Fruit fly (Drosophila melanogaster): ENCODE results near the gene CG6569.

Gene CG6569

DNA sequence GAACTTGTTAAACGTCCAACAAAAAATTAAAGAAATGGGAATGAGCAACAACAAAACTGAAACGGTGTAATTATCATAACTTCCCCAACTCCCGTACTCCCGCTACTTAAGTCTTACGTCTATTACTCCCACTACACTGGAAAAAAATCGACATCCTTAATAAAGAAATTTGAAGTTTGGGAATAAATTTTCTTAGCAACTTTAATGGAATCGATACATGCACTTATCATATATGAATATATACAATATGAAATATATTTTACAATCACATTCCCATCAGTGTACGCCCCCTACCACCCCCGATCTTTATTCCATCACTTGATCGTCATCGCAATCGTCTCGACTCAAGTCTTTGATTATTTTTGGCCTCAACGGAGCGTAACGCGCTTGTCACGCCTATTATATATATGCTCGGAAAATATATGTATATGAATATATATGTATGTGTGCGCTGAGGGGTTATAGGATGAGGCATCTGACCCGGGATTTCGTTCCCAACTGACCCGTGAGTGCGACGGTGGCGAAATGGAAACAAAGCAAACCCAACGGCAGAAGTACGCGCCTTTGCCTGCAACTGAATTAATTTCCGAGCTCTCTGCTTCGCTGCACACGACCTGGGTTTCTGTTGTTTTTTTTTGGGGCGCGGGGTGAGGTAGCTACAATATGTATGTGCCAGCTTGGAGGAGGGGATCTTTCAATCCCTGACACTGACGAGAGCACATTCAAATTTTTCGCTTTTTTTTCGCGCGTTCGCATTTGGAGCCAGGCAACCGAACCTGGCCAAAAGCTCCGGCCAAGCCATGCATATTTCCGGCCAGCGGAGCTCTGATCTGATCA, 33.3 kb downstream of the CG6569 start (continued):
- TF ChIP-seq pan (optimal IDR thresholded peaks at IDR 0.05) (no peak), CG32264 (GFP tag; optimal IDR thresholded peaks at IDR 0.05) (no peak), GATAd (GFP tag; optimal IDR thresholded peaks at IDR 0.05) (no peak), rgr (GFP tag; optimal IDR thresholded peaks at IDR 0.05) (no peak), HLH106 (tag; optimal IDR thresholded peaks at IDR 0.05) (no peak), dl (GFP tag; optimal IDR thresholded peaks at IDR 0.05; ENCODE audit: insufficient read depth in 1 of 2, partially characterized antibody in 2 of 2) (no peak), tai (GFP tag; optimal IDR thresholded peaks at IDR 0.05) (no peak), Hnf4 (GFP tag; optimal IDR thresholded peaks at IDR 0.05) (no peak), Dif (GFP tag; optimal IDR thresholded peaks at IDR 0.05; ENCODE audit: partially characterized antibody) (no peak)

DNA sequence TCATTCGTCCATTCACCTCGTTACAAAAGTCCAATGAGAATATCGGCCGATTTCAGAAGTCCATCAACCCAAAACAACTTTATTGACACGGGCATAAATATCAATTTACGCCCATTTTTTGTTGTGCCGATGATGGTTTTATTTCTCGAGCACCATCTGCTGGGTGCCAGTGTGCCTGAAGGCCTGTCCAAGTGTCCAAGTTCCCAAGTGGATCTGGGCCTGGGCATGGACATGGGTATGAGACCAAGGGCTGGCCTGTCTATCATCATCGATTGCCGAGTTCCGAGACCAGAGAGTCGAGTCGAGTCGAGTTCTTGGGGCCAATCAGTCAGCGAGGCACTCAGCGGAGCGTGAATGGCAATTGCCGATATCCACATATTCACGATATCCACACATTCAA, 35.5 kb downstream of the CG6569 start, which contains the start of gene Gr93a:
Gene Gr93a (plus strand): TSS at position 301 of the 400 bp plus-strand sequence.
- TF ChIP-seq lola (GFP tag; optimal IDR thresholded peaks at IDR 0.05) (no peak), sage (GFP tag; optimal IDR thresholded peaks at IDR 0.05) (no peak), N (GFP tag; optimal IDR thresholded peaks at IDR 0.05) (no peak), Hr83 (GFP tag; optimal IDR thresholded peaks at IDR 0.05; ENCODE audit: poor library complexity, severe bottlenecking) (no peak), dl (GFP tag; optimal IDR thresholded peaks at IDR 0.05; ENCODE audit: insufficient read depth in 1 of 2, partially characterized antibody in 2 of 2) (no peak), brk (GFP tag; optimal IDR thresholded peaks at IDR 0.05) (no peak), h (GFP tag; optimal IDR thresholded peaks at IDR 0.05) (no peak), woc (GFP tag; optimal IDR thresholded peaks at IDR 0.05) (no peak), OdsH (GFP tag; optimal IDR thresholded peaks at IDR 0.05) (no peak), Myc (optimal IDR thresholded peaks at IDR 0.05) (no peak), Mio (GFP tag; optimal IDR thresholded peaks at IDR 0.05) (no peak), Abd-B (GFP tag; optimal IDR thresholded peaks at IDR 0.05) (no peak), Sp1 (GFP tag; optimal IDR thresholded peaks at IDR 0.05) (no peak), CrebA (GFP tag; optimal IDR thresholded peaks at IDR 0.05; ENCODE audit: borderline replicate concordance) (no peak), pan (optimal IDR thresholded peaks at IDR 0.05) (no peak)

DNA sequence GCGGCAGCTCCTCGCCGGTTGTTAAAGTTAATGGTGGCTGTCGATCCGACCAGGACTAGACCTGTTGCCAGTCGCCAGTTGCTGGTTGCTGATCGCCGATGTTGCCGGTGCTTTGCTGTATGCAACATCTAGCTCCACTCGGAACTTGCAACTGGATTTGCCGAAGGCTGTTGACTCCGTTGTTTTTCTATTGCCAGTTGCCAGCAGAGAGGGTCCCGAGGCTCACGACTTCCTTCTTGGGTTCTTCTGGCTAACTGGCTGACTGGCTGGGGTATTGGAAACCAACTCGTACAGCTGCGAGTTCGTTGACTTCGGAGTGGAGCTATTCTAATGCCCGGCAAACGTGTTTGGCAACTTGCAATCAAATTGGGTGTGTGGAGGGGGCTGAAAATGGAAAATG, 36.7 kb downstream of the CG6569 start:
- no peak for TF ChIP-seq GATAd (GFP tag; optimal IDR thresholded peaks at IDR 0.05)
- no peak for TF ChIP-seq Mio (GFP tag; optimal IDR thresholded peaks at IDR 0.05)
- no peak for TF ChIP-seq Hr83 (GFP tag; optimal IDR thresholded peaks at IDR 0.05; ENCODE audit: poor library complexity, severe bottlenecking)
- TF ChIP-seq woc (GFP tag; optimal IDR thresholded peaks at IDR 0.05) = no peak
- TF ChIP-seq Rel (GFP tag; optimal IDR thresholded peaks at IDR 0.05) = no peak
- no peak for TF ChIP-seq Rel (tag; optimal IDR thresholded peaks at IDR 0.05)
- no peak for TF ChIP-seq dsf (GFP tag; optimal IDR thresholded peaks at IDR 0.05; ENCODE audit: borderline replicate concordance)
- TF ChIP-seq foxo (GFP tag; optimal IDR thresholded peaks at IDR 0.05) = no peak
- TF ChIP-seq jim (GFP tag; optimal IDR thresholded peaks at IDR 0.05) = no peak
- TF ChIP-seq Myc (optimal IDR thresholded peaks at IDR 0.05) = no peak
- TF ChIP-seq Dif (GFP tag; optimal IDR thresholded peaks at IDR 0.05; ENCODE audit: partially characterized antibody) = no peak
- TF ChIP-seq fru (GFP tag; optimal IDR thresholded peaks at IDR 0.05) = no peak
- TF ChIP-seq Vsx2 (GFP tag; optimal IDR thresholded peaks at IDR 0.05; ENCODE audit: partially characterized antibody) = no peak
- no peak for TF ChIP-seq dmrt93B (GFP tag; optimal IDR thresholded peaks at IDR 0.05)
- TF ChIP-seq br (GFP tag; optimal IDR thresholded peaks at IDR 0.05) = no peak
- no peak for TF ChIP-seq Abd-B (GFP tag; optimal IDR thresholded peaks at IDR 0.05)
- no peak for TF ChIP-seq CG32264 (GFP tag; optimal IDR thresholded peaks at IDR 0.05)
- no peak for TF ChIP-seq HLH106 (tag; optimal IDR thresholded peaks at IDR 0.05)
- TF ChIP-seq Dfd (GFP tag; optimal IDR thresholded peaks at IDR 0.05) = no peak
- no peak for TF ChIP-seq ey (GFP tag; optimal IDR thresholded peaks at IDR 0.05)

DNA sequence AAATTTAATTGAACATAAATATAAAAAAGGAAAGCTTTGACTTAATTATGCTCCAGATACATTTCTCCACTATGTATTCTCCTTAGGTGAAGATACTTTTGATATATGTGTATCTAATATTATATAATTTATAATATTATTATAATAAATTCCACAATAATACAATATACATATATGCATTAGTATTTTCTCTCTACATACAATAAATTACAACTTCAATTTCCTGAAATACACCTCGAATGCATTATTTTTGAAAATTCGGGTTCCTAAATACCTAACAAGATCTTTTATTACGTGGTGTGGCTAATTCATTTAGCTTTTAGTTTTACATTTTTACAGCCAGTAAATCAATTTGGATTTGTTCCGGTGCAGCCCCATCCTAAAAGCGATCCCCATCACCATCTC, 37.4 kb downstream of the CG6569 start:
- TF ChIP-seq psq (GFP tag; optimal IDR thresholded peaks at IDR 0.05) (no peak), dmrt93B (GFP tag; optimal IDR thresholded peaks at IDR 0.05) (no peak), usp (GFP tag; optimal IDR thresholded peaks at IDR 0.05) (no peak), Sp1 (GFP tag; optimal IDR thresholded peaks at IDR 0.05) (no peak), dsf (GFP tag; optimal IDR thresholded peaks at IDR 0.05; ENCODE audit: borderline replicate concordance) (no peak), dl (GFP tag; optimal IDR thresholded peaks at IDR 0.05; ENCODE audit: insufficient read depth in 1 of 2, partially characterized antibody in 2 of 2) (no peak), HLH106 (tag; optimal IDR thresholded peaks at IDR 0.05) (no peak), Rel (GFP tag; optimal IDR thresholded peaks at IDR 0.05) (no peak), Rel (tag; optimal IDR thresholded peaks at IDR 0.05) (no peak), foxo (GFP tag; optimal IDR thresholded peaks at IDR 0.05) (no peak), rgr (GFP tag; optimal IDR thresholded peaks at IDR 0.05) (no peak), Dfd (GFP tag; optimal IDR thresholded peaks at IDR 0.05) (no peak), sage (GFP tag; optimal IDR thresholded peaks at IDR 0.05) (no peak), br (GFP tag; optimal IDR thresholded peaks at IDR 0.05) (no peak), GATAd (GFP tag; optimal IDR thresholded peaks at IDR 0.05) (no peak), woc (GFP tag; optimal IDR thresholded peaks at IDR 0.05) (no peak), Jra (GFP tag; optimal IDR thresholded peaks at IDR 0.05) (no peak), Dif (GFP tag; optimal IDR thresholded peaks at IDR 0.05; ENCODE audit: partially characterized antibody) (no peak), tai (GFP tag; optimal IDR thresholded peaks at IDR 0.05) (no peak), Myc (optimal IDR thresholded peaks at IDR 0.05) (no peak), OdsH (GFP tag; optimal IDR thresholded peaks at IDR 0.05) (no peak)

All from whole organism, wandering third instar larva.